Fruit fly (Drosophila melanogaster) whole organism, embryonic: ENCODE results near the gene CG8420.
A peak's percentile ranks its signal among the peaks of the same experiment; 100 is the strongest.

ENCODE experiments used
- CG10462 ChIP-seq: fragments of 200-800 bp; sonication (Bioruptor generic); optimal IDR thresholded peaks from 2 replicates; lab custom pipeline; 2016; ENCODE audit warnings: missing biosample characterization, missing genetic modification characterization
- CG11456 ChIP-seq: fragments of 200-800 bp; sonication (Bioruptor generic); IDR thresholded peaks from 3 replicates; pipeline ENCODE4 v1.3.6; 2022; ENCODE audit warnings: missing biosample characterization, missing genetic modification characterization
- CG11504 ChIP-seq: fragments of 200-800 bp; sonication (Bioruptor generic); optimal IDR thresholded peaks from 3 replicates; lab custom pipeline; 2019; ENCODE audit warnings: missing biosample characterization, mild to moderate bottlenecking, missing genetic modification characterization, moderate library complexity
- CG11723 ChIP-seq: fragments of 200-800 bp; sonication (Bioruptor generic); optimal IDR thresholded peaks from 2 replicates; lab custom pipeline; 2017; ENCODE audit warnings: missing biosample characterization, mild to moderate bottlenecking, missing genetic modification characterization
- CG12104 ChIP-seq: fragments of 200-800 bp; sonication (Bioruptor generic); optimal IDR thresholded peaks from 3 replicates; lab custom pipeline; 2016; ENCODE audit warnings: missing biosample characterization, missing genetic modification characterization
- CG12942 ChIP-seq: fragments of 200-800 bp; sonication (Bioruptor generic); optimal IDR thresholded peaks from 3 replicates; lab custom pipeline; 2016; ENCODE audit warnings: missing biosample characterization, missing genetic modification characterization
- CG13287 ChIP-seq: fragments of 200-800 bp; sonication (Bioruptor generic); IDR thresholded peaks from 2 replicates; pipeline ENCODE4 v1.3.6; 2022; ENCODE audit warnings: missing biosample characterization, missing genetic modification characterization; ENCODE audit not compliant: partially characterized antibody
- CG13775 ChIP-seq: fragments of 200-800 bp; sonication (Bioruptor generic); optimal IDR thresholded peaks from 3 replicates; lab custom pipeline; 2017; ENCODE audit warnings: missing biosample characterization, mild to moderate bottlenecking, missing genetic modification characterization
- CG13894 ChIP-seq: fragments of 200-800 bp; sonication (Bioruptor generic); optimal IDR thresholded peaks from 3 replicates; lab custom pipeline; 2018; ENCODE audit warnings: missing biosample characterization, mild to moderate bottlenecking, missing genetic modification characterization, moderate library complexity
- CG14050 ChIP-seq: fragments of 200-800 bp; sonication (Bioruptor generic); IDR thresholded peaks from 3 replicates; pipeline ENCODE4 v1.3.6; 2022; ENCODE audit warnings: missing biosample characterization, missing genetic modification characterization
- CG15073 ChIP-seq: fragments of 200-800 bp; sonication (Bioruptor generic); optimal IDR thresholded peaks from 2 replicates; lab custom pipeline; 2016; ENCODE audit warnings: missing biosample characterization, missing genetic modification characterization
- CG18011 ChIP-seq: fragments of 200-800 bp; sonication (Bioruptor generic); optimal IDR thresholded peaks from 2 replicates; lab custom pipeline; 2017; ENCODE audit warnings: missing biosample characterization, missing genetic modification characterization, mild to moderate bottlenecking, moderate library complexity, missing genotype
- CG4820 ChIP-seq: fragments of 200-800 bp; sonication (Bioruptor generic); optimal IDR thresholded peaks from 3 replicates; lab custom pipeline; 2016; ENCODE audit warnings: missing biosample characterization, missing genetic modification characterization
- CG6854 ChIP-seq: fragments of 200-800 bp; sonication (Bioruptor generic); optimal IDR thresholded peaks from 3 replicates; lab custom pipeline; 2017; ENCODE audit warnings: missing biosample characterization, mild to moderate bottlenecking, missing genetic modification characterization
- CG7786 ChIP-seq: fragments of 200-800 bp; sonication (Bioruptor generic); optimal IDR thresholded peaks from 2 replicates; lab custom pipeline; 2016; ENCODE audit warnings: missing biosample characterization, missing genetic modification characterization
- CG8478 ChIP-seq: fragments of >200 bp; optimal IDR thresholded peaks from 2 replicates; lab custom pipeline; 2018
- CrebB ChIP-seq: fragments of 200-800 bp; sonication (Bioruptor generic); optimal IDR thresholded peaks from 3 replicates; lab custom pipeline; 2018; ENCODE audit warnings: missing biosample characterization, mild to moderate bottlenecking, missing genetic modification characterization
- Dbx ChIP-seq: fragments of 200-800 bp; sonication (Bioruptor generic); IDR thresholded peaks from 3 replicates; pipeline ENCODE4 v1.3.6; 2022; ENCODE audit warnings: missing biosample characterization, missing genetic modification characterization
- Elba2 ChIP-seq: fragments of 200-800 bp; sonication (Bioruptor generic); optimal IDR thresholded peaks from 3 replicates; lab custom pipeline; 2016; ENCODE audit warnings: missing biosample characterization, missing genetic modification characterization
- Gug ChIP-seq: fragments of 200-800 bp; sonication (Bioruptor generic); IDR thresholded peaks from 4 replicates; pipeline ENCODE4 v1.3.6; 2022; ENCODE audit warnings: missing biosample characterization, missing genetic modification characterization
- Hsf ChIP-seq: fragments of 200-800 bp; sonication (Bioruptor generic); optimal IDR thresholded peaks from 3 replicates; lab custom pipeline; 2016; ENCODE audit warnings: missing biosample characterization, missing genetic modification characterization
- MESR4 ChIP-seq: fragments of 200-800 bp; sonication (Bioruptor generic); optimal IDR thresholded peaks from 2 replicates; lab custom pipeline; 2018; ENCODE audit warnings: missing biosample characterization, mild to moderate bottlenecking, missing genetic modification characterization, moderate library complexity
- Mrtf ChIP-seq: fragments of 200-800 bp; sonication (Bioruptor generic); IDR thresholded peaks from 3 replicates; pipeline ENCODE4 v1.3.6; 2022; ENCODE audit warnings: missing biosample characterization, missing genetic modification characterization
- Sry-β ChIP-seq: fragments of 200-800 bp; sonication (Bioruptor generic); optimal IDR thresholded peaks from 2 replicates; lab custom pipeline; 2018; ENCODE audit warnings: missing biosample characterization, mild to moderate bottlenecking, missing genetic modification characterization, moderate library complexity
- Taf1 ChIP-seq: fragments of 200-800 bp; sonication (Bioruptor generic); IDR thresholded peaks from 2 replicates; pipeline ENCODE4 v1.3.6; 2022; ENCODE audit warnings: missing biosample characterization, missing genetic modification characterization
- Xrp1 ChIP-seq: fragments of 200-800 bp; sonication (Bioruptor generic); IDR thresholded peaks from 2 replicates; pipeline ENCODE4 v1.3.6; 2022; ENCODE audit warnings: missing biosample characterization, missing genetic modification characterization
- amos ChIP-seq: fragments of 200-800 bp; sonication (Bioruptor generic); IDR thresholded peaks from 2 replicates; pipeline ENCODE4 v1.3.6; 2022; ENCODE audit warnings: missing biosample characterization, missing genetic modification characterization; ENCODE audit not compliant: partially characterized antibody
- ap ChIP-seq: fragments of 200-800 bp; sonication (Bioruptor generic); IDR thresholded peaks from 2 replicates; pipeline ENCODE4 v1.3.6; 2022; ENCODE audit warnings: missing biosample characterization, missing genetic modification characterization
- bcd ChIP-seq: fragments of 200-800 bp; sonication (Bioruptor generic); optimal IDR thresholded peaks from 2 replicates; lab custom pipeline; 2017; ENCODE audit warnings: missing biosample characterization, mild to moderate bottlenecking, missing genetic modification characterization
- caup ChIP-seq: fragments of 200-800 bp; sonication (Bioruptor generic); optimal IDR thresholded peaks from 3 replicates; lab custom pipeline; 2017; ENCODE audit warnings: missing biosample characterization, mild to moderate bottlenecking, missing genetic modification characterization, moderate library complexity; ENCODE audit not compliant: severe bottlenecking
- chm ChIP-seq: fragments of 200-800 bp; sonication (Bioruptor generic); IDR thresholded peaks from 2 replicates; pipeline ENCODE4 v1.3.6; 2022; ENCODE audit warnings: missing biosample characterization, missing genetic modification characterization
- da ChIP-seq: fragments of 200-800 bp; sonication (Bioruptor generic); optimal IDR thresholded peaks from 2 replicates; lab custom pipeline; 2016; ENCODE audit warnings: missing biosample characterization, missing genetic modification characterization
- exex ChIP-seq: fragments of 200-800 bp; sonication (Bioruptor generic); optimal IDR thresholded peaks from 4 replicates; lab custom pipeline; 2018; ENCODE audit warnings: missing biosample characterization, mild to moderate bottlenecking, missing genetic modification characterization, moderate library complexity
- eyg ChIP-seq: fragments of 200-800 bp; sonication (Bioruptor generic); optimal IDR thresholded peaks from 3 replicates; lab custom pipeline; 2016; ENCODE audit warnings: missing biosample characterization, missing genetic modification characterization
- fu2 ChIP-seq: fragments of 200-800 bp; sonication (Bioruptor generic); optimal IDR thresholded peaks from 2 replicates; lab custom pipeline; 2016; ENCODE audit warnings: missing biosample characterization, missing genetic modification characterization
- grau ChIP-seq: fragments of 200-800 bp; optimal IDR thresholded peaks from 3 replicates; lab custom pipeline; 2019; ENCODE audit warnings: missing biosample characterization, mild to moderate bottlenecking, missing genetic modification characterization, moderate library complexity
- kay ChIP-seq: fragments of 200-800 bp; sonication (Bioruptor generic); optimal IDR thresholded peaks from 2 replicates; lab custom pipeline; 2016; ENCODE audit warnings: missing biosample characterization, missing genetic modification characterization
- klu ChIP-seq: fragments of 200-800 bp; sonication (Bioruptor generic); IDR thresholded peaks from 2 replicates; pipeline ENCODE4 v1.3.6; 2022; ENCODE audit warnings: missing biosample characterization, missing genetic modification characterization
- lov ChIP-seq, 2 experiments: fragments of 200-800 bp in 1 of 2; fragments of >200 bp in 1 of 2; sonication (Bioruptor generic) in 1 of 2; IDR thresholded peaks in 1 of 2; optimal IDR thresholded peaks in 1 of 2; 2 replicates in 1 of 2; 3 replicates in 1 of 2; pipeline versions ENCODE4 v1.3.6 to Lab custom; 2017 to 2022; ENCODE audit warnings: missing biosample characterization in 1 of 2, missing genetic modification characterization in 1 of 2
- odd ChIP-seq: fragments of 200-800 bp; sonication (Bioruptor generic); optimal IDR thresholded peaks from 2 replicates; lab custom pipeline; 2017; ENCODE audit warnings: missing biosample characterization, mild to moderate bottlenecking, missing genetic modification characterization
- org-1 ChIP-seq: fragments of 200-800 bp; sonication (Bioruptor generic); optimal IDR thresholded peaks from 2 replicates; lab custom pipeline; 2017; ENCODE audit warnings: missing biosample characterization, missing genetic modification characterization
- pnt ChIP-seq: fragments of 200-800 bp; sonication (Bioruptor generic); optimal IDR thresholded peaks from 3 replicates; lab custom pipeline; 2016; ENCODE audit warnings: missing biosample characterization, missing genetic modification characterization
- pros ChIP-seq: fragments of 200-800 bp; sonication (Bioruptor generic); optimal IDR thresholded peaks from 3 replicates; lab custom pipeline; 2019; ENCODE audit warnings: missing biosample characterization, mild to moderate bottlenecking, missing genetic modification characterization, moderate library complexity
- ranshi ChIP-seq: fragments of 200-800 bp; sonication (Bioruptor generic); IDR thresholded peaks from 2 replicates; pipeline ENCODE4 v1.3.6; 2022; ENCODE audit warnings: missing biosample characterization, missing genetic modification characterization
- repo ChIP-seq: fragments of 200-800 bp; sonication (Bioruptor generic); optimal IDR thresholded peaks from 2 replicates; lab custom pipeline; 2016; ENCODE audit warnings: missing biosample characterization, missing genetic modification characterization
- sc ChIP-seq, 3 experiments: fragments of >200 bp in 2 of 3; fragments of 200-800 bp in 1 of 3; sonication (Bioruptor generic) in 1 of 3; optimal IDR thresholded peaks; 2 replicates in 2 of 3; 3 replicates in 1 of 3; lab custom pipeline; 2017; ENCODE audit warnings: mild to moderate bottlenecking in 1 of 3, missing biosample characterization in 1 of 3, missing genetic modification characterization in 1 of 3, missing genetic modification reagents in 1 of 3
- sug ChIP-seq: fragments of 200-800 bp; optimal IDR thresholded peaks from 2 replicates; lab custom pipeline; 2019; ENCODE audit warnings: missing biosample characterization, mild to moderate bottlenecking, missing genetic modification characterization, moderate library complexity
- tx ChIP-seq: fragments of 200-800 bp; sonication (Bioruptor generic); optimal IDR thresholded peaks from 2 replicates; lab custom pipeline; 2016; ENCODE audit warnings: missing biosample characterization, missing genetic modification characterization

CG8420 gene

DNA sequence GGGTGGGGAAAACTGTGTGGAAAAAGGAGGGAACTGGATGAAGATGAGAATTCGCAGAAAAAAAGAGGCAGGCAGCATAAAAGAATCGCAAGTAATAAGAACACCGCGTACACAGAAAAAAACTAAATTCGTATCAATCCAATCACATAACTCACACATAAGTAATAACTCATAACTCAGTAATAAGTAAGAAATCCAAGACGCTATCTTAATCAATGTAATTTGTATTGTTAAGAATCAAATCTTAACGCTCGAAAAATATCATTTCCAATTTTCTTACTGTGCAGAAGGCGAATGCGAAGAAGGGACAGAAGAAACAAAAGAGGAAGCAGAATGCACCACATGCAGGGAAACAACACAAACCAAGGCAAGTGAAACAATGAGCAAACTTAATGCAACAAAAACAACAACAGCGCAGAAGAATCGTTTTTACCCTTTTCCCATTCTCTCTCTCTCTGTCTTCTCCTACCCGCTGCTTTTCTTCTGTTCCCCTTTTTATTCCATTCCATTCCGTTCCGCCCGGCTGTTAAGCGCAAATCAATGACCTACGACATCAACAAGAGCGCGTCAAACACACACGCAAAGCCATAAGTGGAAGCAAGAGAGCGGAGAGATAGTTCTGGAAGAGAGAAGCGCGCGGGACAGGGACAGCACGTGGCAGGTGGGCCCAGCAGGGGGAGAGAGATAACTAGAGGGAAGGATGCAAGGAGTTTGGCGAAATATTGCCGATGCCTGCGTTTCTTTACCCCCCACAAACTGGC, 17.2 kb upstream of the CG8420 start (continued):
- TF ChIP-seq CG11723 (GFP tag; lab: Kevin White, UChicago): peak; percentile 55
- TF ChIP-seq CG12942: peak; percentile 55
- TF ChIP-seq sug (tag; lab: Kevin White, UChicago): peak; percentile 27
- peak; percentile 90 for TF ChIP-seq Xrp1 (GFP tag; lab: Robert Waterston, UW)
- TF ChIP-seq CG8478 (lab: Kevin White, UChicago): no peak
- peak; percentile 93 for TF ChIP-seq pros (GFP tag; lab: Kevin White, UChicago)
- TF ChIP-seq MESR4: no peak
- no peak for TF ChIP-seq CrebB (tag; lab: Kevin White, UChicago)
- peak; percentile 12; the same call in 1 of the 2 replicates for TF ChIP-seq CG13287
- TF ChIP-seq lov (optimal IDR thresholded peaks at IDR 0.05; lab: Kevin White, UChicago): no peak
- 0 out of 3 replicates have a peak, but pooled peaks have one; percentile 46 for TF ChIP-seq lov (GFP tag; IDR thresholded peaks at IDR 0.05; lab: Robert Waterston, UW)
- peak; percentile 82 for TF ChIP-seq tx
- TF ChIP-seq pnt (GFP tag; lab: Kevin White, UChicago): peak; percentile 92
- peak; percentile 12 for TF ChIP-seq da
- TF ChIP-seq grau: peak; percentile 72
- TF ChIP-seq Taf1 (GFP tag; lab: Robert Waterston, UW): 0 out of 2 replicates have a peak, but pooled peaks have one; percentile 29
- TF ChIP-seq CG18011 (GFP tag; lab: Kevin White, UChicago): peak; percentile 48
- peak; percentile 72 for TF ChIP-seq bcd (GFP tag; lab: Kevin White, UChicago)
- TF ChIP-seq amos: no peak
- TF ChIP-seq odd: peak; percentile 39
- TF ChIP-seq CG15073 (GFP tag; lab: Kevin White, UChicago): no peak
- TF ChIP-seq CG14050 (GFP tag; lab: Robert Waterston, UW): no peak
- 0 out of 2 replicates have a peak, but pooled peaks have one; percentile 39 for TF ChIP-seq ap
- TF ChIP-seq CG11456 (GFP tag; lab: Robert Waterston, UW): 0 out of 3 replicates have a peak, but pooled peaks have one; percentile 53
- TF ChIP-seq repo (GFP tag; lab: Kevin White, UChicago): peak; percentile 77
- TF ChIP-seq Hsf (GFP tag; lab: Kevin White, UChicago): peak; percentile 86
- TF ChIP-seq CG12104 (GFP tag; lab: Kevin White, UChicago): peak; percentile 61
- peak; percentile 75 for TF ChIP-seq CG7786 (GFP tag; lab: Kevin White, UChicago)
- TF ChIP-seq Gug (GFP tag; lab: Robert Waterston, UW): peak; percentile 43; the same call in 2 of the 4 replicates
- peak; percentile 62 for TF ChIP-seq org-1
- no peak for TF ChIP-seq Elba2
- TF ChIP-seq CG4820 (GFP tag; lab: Kevin White, UChicago): peak; percentile 80
- no peak for TF ChIP-seq CG13894 (tag; lab: Kevin White, UChicago)
- TF ChIP-seq sc (optimal IDR thresholded peaks at IDR 0.05; lab: Kevin White, UChicago): no peak
- TF ChIP-seq sc (GFP tag; optimal IDR thresholded peaks at IDR 0.05; lab: Kevin White, UChicago): peak; percentile 69
- TF ChIP-seq CG10462 (GFP tag; lab: Kevin White, UChicago): peak; percentile 51
- peak; percentile 85 for TF ChIP-seq CG13775 (GFP tag; lab: Kevin White, UChicago)
- TF ChIP-seq CG11504 (tag; lab: Kevin White, UChicago): peak; percentile 78
- TF ChIP-seq Dbx (GFP tag; lab: Robert Waterston, UW): no peak
- no peak for TF ChIP-seq exex
- no peak for TF ChIP-seq klu (GFP tag; lab: Robert Waterston, UW)
- peak; percentile 49; the same call in 1 of the 2 replicates for TF ChIP-seq ranshi (GFP tag; lab: Robert Waterston, UW)
- TF ChIP-seq Mrtf (GFP tag; lab: Robert Waterston, UW): no peak
- TF ChIP-seq eyg (GFP tag; lab: Kevin White, UChicago): peak; percentile 53
- TF ChIP-seq caup: peak; percentile 49
- TF ChIP-seq chm (GFP tag; lab: Robert Waterston, UW): peak; percentile 83
- TF ChIP-seq CG6854: no peak
- peak; percentile 72 for TF ChIP-seq kay
- TF ChIP-seq Sry-β: peak; percentile 29
- TF ChIP-seq fu2 (GFP tag; lab: Kevin White, UChicago): peak; percentile 63
